Worm (Caenorhabditis elegans): ENCODE measurements around the gene pals-38.

Gene pals-38

ce11 chrV:12429039-12429438 lies 17.8 kb downstream of the pals-38 start, which contains the start of gene C54D10.5:
Gene C54D10.5 (plus strand): TSS chrV:12429339.
- no peak for TF ChIP-seq nhr-12 (tag; optimal IDR thresholded peaks at IDR 0.05)
- no peak for TF ChIP-seq ces-1 (GFP tag; optimal IDR thresholded peaks at IDR 0.05)
- no peak for TF ChIP-seq unc-130 (tag; optimal IDR thresholded peaks at IDR 0.05)
- TF ChIP-seq isw-1 (GFP tag; IDR thresholded peaks at IDR 0.05) = no peak
- TF ChIP-seq swsn-7 (tag; optimal IDR thresholded peaks at IDR 0.05) = no peak
- no peak for TF ChIP-seq ceh-63 (GFP tag; optimal IDR thresholded peaks at IDR 0.05)
- no peak for TF ChIP-seq hlh-17 (GFP tag; optimal IDR thresholded peaks at IDR 0.05; ENCODE audit: borderline replicate concordance)
- no peak for TF ChIP-seq aha-1 (tag; optimal IDR thresholded peaks at IDR 0.05)
- no peak for TF ChIP-seq unc-30 (tag; optimal IDR thresholded peaks at IDR 0.05)
- no peak for TF ChIP-seq mdl-1 (tag; optimal IDR thresholded peaks at IDR 0.05)
- TF ChIP-seq mab-9 (GFP tag; IDR thresholded peaks at IDR 0.05) = no peak
- no peak for TF ChIP-seq egl-27 (tag; optimal IDR thresholded peaks at IDR 0.05)
- no peak for TF ChIP-seq tlp-1 (tag; optimal IDR thresholded peaks at IDR 0.05)

ce11 chrV:12427826-12428225 lies 19.0 kb downstream of the pals-38 start:
- TF ChIP-seq unc-30 (tag; optimal IDR thresholded peaks at IDR 0.05) (no peak), snu-23 (GFP tag; optimal IDR thresholded peaks at IDR 0.05) (no peak), lsy-2 (tag; optimal IDR thresholded peaks at IDR 0.05) (no peak), aly-2 (tag; optimal IDR thresholded peaks at IDR 0.05) (no peak), ztf-4 (tag; optimal IDR thresholded peaks at IDR 0.05) (no peak), dsc-1 (tag; optimal IDR thresholded peaks at IDR 0.05) (peak; percentile 51), swsn-7 (tag; optimal IDR thresholded peaks at IDR 0.05) (no peak), pax-3 (tag; optimal IDR thresholded peaks at IDR 0.05) (peak; percentile 70)

- TF ChIP-seq lin-14 (GFP tag; optimal IDR thresholded peaks at IDR 0.05) (peak; percentile 48), tbx-2 (tag; optimal IDR thresholded peaks at IDR 0.05) (no peak)
Measured at ce11 chrV:12421360-12421759, 25.4 kb downstream of the pals-38 start.

ce11 chrV:12420843-12421242 lies 26.0 kb downstream of the pals-38 start, which contains the start of gene C54D10.4:
Gene C54D10.4 (minus strand): TSS chrV:12420943.
- TF ChIP-seq pax-3 (tag; optimal IDR thresholded peaks at IDR 0.05) (no peak), skn-1 (tag; optimal IDR thresholded peaks at IDR 0.05) (no peak), elt-3 (tag; optimal IDR thresholded peaks at IDR 0.05) (no peak)

ce11 chrV:12418292-12418691 lies 28.5 kb downstream of the pals-38 start, which contains the start of gene C54D10.3:
Gene C54D10.3 (plus strand): TSS chrV:12418592.
- TF ChIP-seq blmp-1 (tag; optimal IDR thresholded peaks at IDR 0.05) (no peak), aha-1 (tag; optimal IDR thresholded peaks at IDR 0.05) (no peak), ama-1 (optimal IDR thresholded peaks at IDR 0.05) (no peak), skn-1 (tag; optimal IDR thresholded peaks at IDR 0.05) (no peak), dsc-1 (tag; optimal IDR thresholded peaks at IDR 0.05) (no peak), egl-13 (tag; optimal IDR thresholded peaks at IDR 0.05) (no peak), efl-1 (optimal IDR thresholded peaks at IDR 0.05) (no peak), efl-1 (GFP tag; optimal IDR thresholded peaks at IDR 0.05 in 1 of 2) (no peak), nhr-85 (tag) (no peak), nhr-77 (tag; optimal IDR thresholded peaks at IDR 0.05) (no peak), fkh-4 (tag; optimal IDR thresholded peaks at IDR 0.05; ENCODE audit: borderline replicate concordance) (no peak), nhr-28 (tag; optimal IDR thresholded peaks at IDR 0.05) (no peak)

ce11 chrV:12417277-12417676 lies 29.5 kb downstream of the pals-38 start, which contains the start of gene cdr-3:
Gene cdr-3 (minus strand): TSS chrV:12417377.
- no peak for TF ChIP-seq fkh-4 (tag; optimal IDR thresholded peaks at IDR 0.05; ENCODE audit: borderline replicate concordance)

- TF ChIP-seq nhr-20 (tag; optimal IDR thresholded peaks at IDR 0.05) (peak; percentile 14), efl-1 (optimal IDR thresholded peaks at IDR 0.05) (no peak), efl-1 (GFP tag; optimal IDR thresholded peaks at IDR 0.05 in 1 of 2) (peak in 1 of 2 experiments; percentile 48), zip-4 (GFP tag; optimal IDR thresholded peaks at IDR 0.05) (no peak), elt-2 (tag; optimal IDR thresholded peaks at IDR 0.05) (peak; percentile 57), unc-62 (GFP tag; optimal IDR thresholded peaks at IDR 0.05) (no peak), ets-5 (GFP tag; IDR thresholded peaks at IDR 0.05) (no peak)
Measured at ce11 chrV:12415656-12416055, 31.1 kb downstream of the pals-38 start, which contains the start of gene cdr-2. Gene cdr-2 (minus strand): TSS chrV:12415709.
